Fruit fly (Drosophila melanogaster) whole organism, embryonic: ENCODE results near the gene CG43895.

ENCODE experiments used
- Aef1 ChIP-seq: fragments of 200-800 bp; sonication (Bioruptor generic); IDR thresholded peaks from 3 replicates; pipeline ENCODE4 v1.3.6; 2022; ENCODE audit warnings: missing biosample characterization, missing genetic modification characterization
- Atf-2 ChIP-seq: fragments of 200-800 bp; sonication (Bioruptor generic); optimal IDR thresholded peaks from 2 replicates; lab custom pipeline; 2016; ENCODE audit warnings: missing biosample characterization, missing genetic modification characterization
- B-H2 ChIP-seq: fragments of 200-800 bp; sonication (Bioruptor generic); optimal IDR thresholded peaks from 2 replicates; lab custom pipeline; 2018; ENCODE audit warnings: missing biosample characterization, mild to moderate bottlenecking, missing genetic modification characterization
- CG10654 ChIP-seq: fragments of 200-800 bp; sonication (Bioruptor generic); optimal IDR thresholded peaks from 2 replicates; lab custom pipeline; 2016; ENCODE audit warnings: missing biosample characterization, missing genetic modification characterization
- CG12071 ChIP-seq: fragments of 200-800 bp; sonication (Bioruptor generic); optimal IDR thresholded peaks from 3 replicates; lab custom pipeline; 2018; ENCODE audit warnings: missing biosample characterization, mild to moderate bottlenecking, missing genetic modification characterization
- CG1233 ChIP-seq: fragments of 200-800 bp; sonication (Bioruptor generic); optimal IDR thresholded peaks from 4 replicates; lab custom pipeline; 2018; ENCODE audit warnings: missing biosample characterization, mild to moderate bottlenecking, missing genetic modification characterization
- CG1647 ChIP-seq: fragments of 200-800 bp; sonication (Bioruptor generic); optimal IDR thresholded peaks from 3 replicates; lab custom pipeline; 2016; ENCODE audit warnings: missing biosample characterization, missing genetic modification characterization
- CG16863 ChIP-seq: fragments of 200-800 bp; sonication (Bioruptor generic); optimal IDR thresholded peaks from 3 replicates; lab custom pipeline; 2016; ENCODE audit warnings: missing biosample characterization, missing genetic modification characterization
- CG18476 ChIP-seq: fragments of 200-800 bp; sonication (Bioruptor generic); optimal IDR thresholded peaks from 2 replicates; lab custom pipeline; 2016; ENCODE audit warnings: missing biosample characterization, mild to moderate bottlenecking, missing genetic modification characterization
- CG18599 ChIP-seq: fragments of 200-800 bp; sonication (Bioruptor generic); optimal IDR thresholded peaks from 3 replicates; lab custom pipeline; 2017; ENCODE audit warnings: missing biosample characterization, missing genetic modification characterization, mild to moderate bottlenecking, moderate library complexity, missing genetic modification reagents
- CG2678 ChIP-seq: fragments of 200-800 bp; sonication (Bioruptor generic); optimal IDR thresholded peaks from 3 replicates; lab custom pipeline; 2019; ENCODE audit warnings: missing biosample characterization, mild to moderate bottlenecking, missing genetic modification characterization, moderate library complexity
- CG3163 ChIP-seq: fragments of 200-800 bp; sonication (Bioruptor generic); optimal IDR thresholded peaks from 3 replicates; lab custom pipeline; 2016; ENCODE audit warnings: missing biosample characterization, missing genetic modification characterization
- CG34376 ChIP-seq: fragments of 200-800 bp; sonication (Bioruptor generic); optimal IDR thresholded peaks from 2 replicates; lab custom pipeline; 2018; ENCODE audit warnings: missing biosample characterization, mild to moderate bottlenecking, missing genetic modification characterization
- CG3847 ChIP-seq: fragments of 200-800 bp; sonication (Bioruptor generic); IDR thresholded peaks from 2 replicates; pipeline ENCODE4 v1.3.6; 2022; ENCODE audit warnings: missing biosample characterization, missing genetic modification characterization
- CG6272 ChIP-seq: fragments of 200-800 bp; sonication (Bioruptor generic); IDR thresholded peaks from 2 replicates; pipeline ENCODE4 v1.3.6; 2022; ENCODE audit warnings: missing biosample characterization, missing genetic modification characterization
- CG9797 ChIP-seq: fragments of 200-800 bp; sonication (Bioruptor generic); optimal IDR thresholded peaks from 3 replicates; lab custom pipeline; 2018; ENCODE audit warnings: missing biosample characterization, mild to moderate bottlenecking, missing genetic modification characterization
- CTCF ChIP-seq: fragments of 200-800 bp; sonication (Bioruptor generic); optimal IDR thresholded peaks from 2 replicates; lab custom pipeline; 2017; ENCODE audit warnings: missing biosample characterization, mild to moderate bottlenecking, missing genetic modification characterization, moderate library complexity
- CoRest ChIP-seq: fragments of 200-800 bp; sonication (Bioruptor generic); optimal IDR thresholded peaks from 3 replicates; lab custom pipeline; 2018; ENCODE audit warnings: missing biosample characterization, mild to moderate bottlenecking, missing genetic modification characterization, moderate library complexity
- CrebB ChIP-seq: fragments of 200-800 bp; sonication (Bioruptor generic); optimal IDR thresholded peaks from 3 replicates; lab custom pipeline; 2018; ENCODE audit warnings: missing biosample characterization, mild to moderate bottlenecking, missing genetic modification characterization
- E2f1 ChIP-seq: fragments of 200-800 bp; sonication (Bioruptor generic); IDR thresholded peaks from 2 replicates; pipeline ENCODE4 v1.3.6; 2022; ENCODE audit warnings: missing biosample characterization, missing genetic modification characterization
- Gug ChIP-seq: fragments of 200-800 bp; sonication (Bioruptor generic); IDR thresholded peaks from 4 replicates; pipeline ENCODE4 v1.3.6; 2022; ENCODE audit warnings: missing biosample characterization, missing genetic modification characterization
- H15 ChIP-seq: fragments of 200-800 bp; sonication (Bioruptor generic); IDR thresholded peaks from 3 replicates; pipeline ENCODE4 v1.3.6; 2022; ENCODE audit warnings: missing biosample characterization, missing genetic modification characterization
- H2.0 ChIP-seq: fragments of 200-800 bp; sonication (Bioruptor generic); IDR thresholded peaks from 2 replicates; pipeline ENCODE4 v1.3.6; 2022; ENCODE audit warnings: missing biosample characterization, missing genetic modification characterization
- HHEX ChIP-seq: fragments of 200-800 bp; sonication (Bioruptor generic); optimal IDR thresholded peaks from 3 replicates; lab custom pipeline; 2017; ENCODE audit warnings: missing biosample characterization, mild to moderate bottlenecking, missing genetic modification characterization, missing genetic modification reagents
- HmgD ChIP-seq: fragments of 200-800 bp; sonication (Bioruptor generic); optimal IDR thresholded peaks from 3 replicates; lab custom pipeline; 2016; ENCODE audit warnings: missing biosample characterization, missing genetic modification characterization
- Hr78 ChIP-seq, 2 experiments: fragments of 200-800 bp in 1 of 2; fragments of >200 bp in 1 of 2; sonication (Bioruptor generic) in 1 of 2; optimal IDR thresholded peaks; 2 replicates each; lab custom pipeline; 2017 to 2019; ENCODE audit warnings: missing biosample characterization in 2 of 2, missing genetic modification characterization in 2 of 2, mild to moderate bottlenecking in 1 of 2, moderate library complexity in 1 of 2
- MESR4 ChIP-seq: fragments of 200-800 bp; sonication (Bioruptor generic); optimal IDR thresholded peaks from 2 replicates; lab custom pipeline; 2018; ENCODE audit warnings: missing biosample characterization, mild to moderate bottlenecking, missing genetic modification characterization, moderate library complexity
- NK7.1 ChIP-seq: fragments of 200-800 bp; sonication (Bioruptor generic); optimal IDR thresholded peaks from 3 replicates; lab custom pipeline; 2016; ENCODE audit warnings: missing biosample characterization, missing genetic modification characterization
- Neu2 ChIP-seq: fragments of 200-800 bp; sonication (Bioruptor generic); optimal IDR thresholded peaks from 3 replicates; lab custom pipeline; 2016; ENCODE audit warnings: missing biosample characterization, missing genetic modification characterization, borderline replicate concordance
- Rfx ChIP-seq: fragments of 200-800 bp; sonication (Bioruptor generic); IDR thresholded peaks from 2 replicates; pipeline ENCODE4 v1.3.6; 2022; ENCODE audit warnings: missing biosample characterization, missing genetic modification characterization
- Sry-β ChIP-seq: fragments of 200-800 bp; sonication (Bioruptor generic); optimal IDR thresholded peaks from 2 replicates; lab custom pipeline; 2018; ENCODE audit warnings: missing biosample characterization, mild to moderate bottlenecking, missing genetic modification characterization, moderate library complexity
- TFAM ChIP-seq: fragments of 200-800 bp; sonication (Bioruptor generic); optimal IDR thresholded peaks from 2 replicates; lab custom pipeline; 2017; ENCODE audit warnings: missing biosample characterization, missing genetic modification characterization, inconsistent platforms
- Tbp ChIP-seq: fragments of >200 bp; optimal IDR thresholded peaks from 2 replicates; lab custom pipeline; 2018; ENCODE audit warnings: missing biosample characterization, missing genetic modification characterization
- Xrp1 ChIP-seq: fragments of 200-800 bp; sonication (Bioruptor generic); IDR thresholded peaks from 2 replicates; pipeline ENCODE4 v1.3.6; 2022; ENCODE audit warnings: missing biosample characterization, missing genetic modification characterization
- bcd ChIP-seq: fragments of 200-800 bp; sonication (Bioruptor generic); optimal IDR thresholded peaks from 2 replicates; lab custom pipeline; 2017; ENCODE audit warnings: missing biosample characterization, mild to moderate bottlenecking, missing genetic modification characterization
- chn ChIP-seq: fragments of 200-800 bp; sonication (Bioruptor generic); optimal IDR thresholded peaks from 2 replicates; lab custom pipeline; 2016; ENCODE audit warnings: missing biosample characterization, missing genetic modification characterization
- cwo ChIP-seq: fragments of 200-800 bp; sonication (Bioruptor generic); optimal IDR thresholded peaks from 3 replicates; lab custom pipeline; 2017; ENCODE audit warnings: missing biosample characterization, missing genetic modification characterization, mild to moderate bottlenecking, moderate library complexity, missing genetic modification reagents
- dpn ChIP-seq, 2 experiments: fragments of 200-800 bp; sonication (Bioruptor generic); optimal IDR thresholded peaks; 3 replicates each; lab custom pipeline; 2016; ENCODE audit warnings: missing biosample characterization in 2 of 2, missing genetic modification characterization in 2 of 2
- ewg ChIP-seq: fragments of 200-800 bp; sonication (Bioruptor generic); optimal IDR thresholded peaks from 3 replicates; lab custom pipeline; 2017; ENCODE audit warnings: mild to moderate bottlenecking, missing biosample characterization, missing genetic modification reagents, missing genetic modification characterization
- kni ChIP-seq: fragments of 200-800 bp; sonication (Bioruptor generic); optimal IDR thresholded peaks from 3 replicates; lab custom pipeline; 2017; ENCODE audit warnings: mild to moderate bottlenecking, missing biosample characterization, missing genetic modification reagents, missing genetic modification characterization
- lab ChIP-seq: fragments of 200-800 bp; sonication (Bioruptor generic); optimal IDR thresholded peaks from 3 replicates; lab custom pipeline; 2017; ENCODE audit warnings: missing biosample characterization, missing genetic modification characterization, mild to moderate bottlenecking, moderate library complexity, missing genetic modification reagents
- peb ChIP-seq: fragments of 200-800 bp; sonication (Bioruptor generic); IDR thresholded peaks from 2 replicates; pipeline ENCODE4 v1.3.6; 2022; ENCODE audit warnings: missing biosample characterization, missing genetic modification characterization
- sd ChIP-seq: fragments of 200-800 bp; sonication (Bioruptor generic); optimal IDR thresholded peaks from 3 replicates; lab custom pipeline; 2018; ENCODE audit warnings: missing biosample characterization, mild to moderate bottlenecking, missing genetic modification characterization, moderate library complexity
- sqz ChIP-seq: fragments of 200-800 bp; sonication (Bioruptor generic); optimal IDR thresholded peaks from 3 replicates; lab custom pipeline; 2018; ENCODE audit warnings: missing biosample characterization, mild to moderate bottlenecking, missing genetic modification characterization
- tgo ChIP-seq: fragments of 200-800 bp; sonication (Bioruptor generic); IDR thresholded peaks from 3 replicates; pipeline ENCODE4 v1.3.6; 2022; ENCODE audit warnings: missing biosample characterization, missing genetic modification characterization
- tin ChIP-seq: fragments of 200-800 bp; sonication (Bioruptor generic); optimal IDR thresholded peaks from 3 replicates; lab custom pipeline; 2016; ENCODE audit warnings: missing biosample characterization, missing genetic modification characterization
- tna ChIP-seq: fragments of 200-800 bp; sonication (Bioruptor generic); IDR thresholded peaks from 2 replicates; pipeline ENCODE4 v1.3.6; 2022; ENCODE audit warnings: missing biosample characterization, missing genetic modification characterization; ENCODE audit not compliant: partially characterized antibody
- usp ChIP-seq: fragments of >200 bp; optimal IDR thresholded peaks from 2 replicates; lab custom pipeline; 2017; ENCODE audit warnings: missing biosample characterization, missing genetic modification characterization
- wdn ChIP-seq: fragments of 200-800 bp; sonication (Bioruptor generic); IDR thresholded peaks from 2 replicates; pipeline ENCODE4 v1.3.6; 2022; ENCODE audit warnings: missing biosample characterization, missing genetic modification characterization
- wek ChIP-seq: fragments of 200-800 bp; sonication (Bioruptor generic); optimal IDR thresholded peaks from 3 replicates; lab custom pipeline; 2018; ENCODE audit warnings: missing biosample characterization, mild to moderate bottlenecking, missing genetic modification characterization, moderate library complexity
- zfh1 ChIP-seq: fragments of 200-800 bp; sonication (Bioruptor generic); IDR thresholded peaks from 3 replicates; pipeline ENCODE4 v1.3.6; 2022; ENCODE audit warnings: missing biosample characterization, missing genetic modification characterization

Gene CG43895

dm6 chr3L:21841079-21841478 lies 27.6 kb upstream of the CG43895 start, which contains the start of gene P5CDh1 (continued):
- TF ChIP-seq lab (GFP tag; lab: Kevin White, UChicago) (peak; percentile 62), CTCF (GFP tag; lab: Kevin White, UChicago) (peak; percentile 37), dpn (GFP tag; optimal IDR thresholded peaks at IDR 0.05; lab: Kevin White, UChicago) (peak; percentile 50 to 58), E2f1 (GFP tag; lab: Robert Waterston, UW) (peak; percentile 48; the same call in 1 of the 2 replicates), HmgD (GFP tag; lab: Kevin White, UChicago) (peak; percentile 10), sqz (GFP tag; lab: Kevin White, UChicago) (peak; percentile 72), Rfx (peak; percentile 78), Gug (GFP tag; lab: Robert Waterston, UW) (peak; percentile 28; the same call in 1 of the 4 replicates), Hr78 (GFP tag; optimal IDR thresholded peaks at IDR 0.05; lab: Kevin White, UChicago) (no peak), kni (no peak), CG9797 (GFP tag; lab: Kevin White, UChicago) (peak; percentile 22), wdn (GFP tag; lab: Robert Waterston, UW) (no peak), tgo (peak; percentile 54; the same call in 1 of the 3 replicates), Neu2 (no peak), tin (GFP tag; lab: Kevin White, UChicago) (peak; percentile 42), B-H2 (GFP tag; lab: Kevin White, UChicago) (peak; percentile 54), usp (no peak), CG10654 (GFP tag; lab: Kevin White, UChicago) (peak; percentile 7), Aef1 (no peak), CG18476 (GFP tag; lab: Kevin White, UChicago) (no peak), NK7.1 (GFP tag; lab: Kevin White, UChicago) (peak; percentile 30), CoRest (tag; lab: Kevin White, UChicago) (peak; percentile 29), Tbp (GFP tag; lab: Kevin White, UChicago) (no peak), chn (no peak), CG1647 (GFP tag; lab: Kevin White, UChicago) (no peak), Sry-β (no peak), CrebB (tag; lab: Kevin White, UChicago) (peak; percentile 26), wek (GFP tag; lab: Kevin White, UChicago) (peak; percentile 18), CG12071 (peak; percentile 59), MESR4 (GFP tag; lab: Kevin White, UChicago) (peak; percentile 35), CG34376 (peak; percentile 44), CG1233 (peak; percentile 6), zfh1 (GFP tag; lab: Robert Waterston, UW) (peak; percentile 61; the same call in 2 of the 3 replicates), Atf-2 (GFP tag; lab: Kevin White, UChicago) (no peak), tna (GFP tag; lab: Robert Waterston, UW) (peak; percentile 85), ewg (peak; percentile 23), CG2678 (tag; lab: Kevin White, UChicago) (no peak), TFAM (GFP tag; lab: Kevin White, UChicago) (no peak), Xrp1 (peak; percentile 26; the same call in 1 of the 2 replicates), CG3847 (GFP tag; lab: Robert Waterston, UW) (peak; percentile 74), H2.0 (peak; percentile 44; the same call in 1 of the 2 replicates), CG3163 (peak; percentile 30), CG16863 (GFP tag; lab: Kevin White, UChicago) (no peak), sd (peak; percentile 99), cwo (peak; percentile 0), CG6272 (GFP tag; lab: Robert Waterston, UW) (peak; percentile 25; the same call in 1 of the 2 replicates), bcd (GFP tag; lab: Kevin White, UChicago) (peak; percentile 1), H15 (GFP tag; lab: Robert Waterston, UW) (0 out of 3 replicates have a peak, but pooled peaks have one; percentile 26), CG18599 (GFP tag; lab: Kevin White, UChicago) (no peak), peb (GFP tag; lab: Robert Waterston, UW) (no peak), HHEX (GFP tag; lab: Kevin White, UChicago) (peak; percentile 24)
